Worm (Caenorhabditis elegans) whole organism, young adult: ENCODE measurements around the gene ZK673.2.

ENCODE experiments used
- F49E8.2 ChIP-seq: sonication (generic microtip); optimal IDR thresholded peaks from 3 replicates; lab custom pipeline; 2017; ENCODE audit warnings: missing genetic modification characterization, mild to moderate bottlenecking, missing compliant biosample characterization, antibody characterized with exemption, moderate library complexity; ENCODE audit not compliant: insufficient read depth
- F55B11.4 ChIP-seq: sonication (generic microtip); optimal IDR thresholded peaks from 2 replicates; lab custom pipeline; 2016; ENCODE audit warnings: missing compliant biosample characterization, missing genetic modification characterization, borderline replicate concordance; ENCODE audit not compliant: insufficient read depth
- Y95B8A.8 ChIP-seq: fragments of 200-800 bp; sonication (Bioruptor generic); IDR thresholded peaks from 2 replicates; pipeline ENCODE4 v1.3.6; 2022; ENCODE audit warnings: missing genetic modification reagents, missing genetic modification characterization, missing compliant biosample characterization
- ZK185.1 ChIP-seq: sonication (generic microtip); optimal IDR thresholded peaks from 2 replicates; lab custom pipeline; 2016; ENCODE audit warnings: mild to moderate bottlenecking, missing genetic modification characterization, missing compliant biosample characterization; ENCODE audit not compliant: poor library complexity, severe bottlenecking
- akir-1 ChIP-seq: fragments of 200-800 bp; sonication (Bioruptor generic); optimal IDR thresholded peaks from 2 replicates; lab custom pipeline; 2018; ENCODE audit warnings: mild to moderate bottlenecking, missing genetic modification characterization, moderate library complexity, missing compliant biosample characterization
- aptf-2 ChIP-seq: fragments of 200-800 bp; sonication (Bioruptor generic); conservative IDR thresholded peaks from 2 replicates; pipeline ENCODE4 v1.3.6; 2022; ENCODE audit warnings: missing genetic modification reagents, missing genetic modification characterization, missing compliant biosample characterization
- ceh-100 ChIP-seq: fragments of 200-800 bp; sonication (Bioruptor generic); IDR thresholded peaks from 2 replicates; pipeline ENCODE4 v1.3.6; 2022; ENCODE audit warnings: missing genetic modification reagents, missing genetic modification characterization, missing compliant biosample characterization
- dpl-1 ChIP-seq: fragments of 150-350 bp; optimal IDR thresholded peaks from 2 replicates; lab custom pipeline; 2014; ENCODE audit warnings: missing biosample characterization, missing genetic modification reagents, missing genetic modification characterization
- hlh-12 ChIP-seq: sonication (generic microtip); optimal IDR thresholded peaks from 2 replicates; lab custom pipeline; 2016; ENCODE audit warnings: missing genetic modification characterization, missing compliant biosample characterization
- lsy-27 ChIP-seq: sonication (generic microtip); optimal IDR thresholded peaks from 2 replicates; lab custom pipeline; 2017; ENCODE audit warnings: missing genetic modification characterization, mild to moderate bottlenecking, missing compliant biosample characterization, antibody characterized with exemption, missing genotype, borderline replicate concordance; ENCODE audit not compliant: insufficient read depth
- madf-10 ChIP-seq: sonication (generic microtip); optimal IDR thresholded peaks from 2 replicates; lab custom pipeline; 2016; ENCODE audit warnings: mild to moderate bottlenecking, missing genetic modification characterization, missing compliant biosample characterization
- nfya-1 ChIP-seq: sonication (generic microtip); optimal IDR thresholded peaks from 2 replicates; lab custom pipeline; 2017; ENCODE audit warnings: antibody characterized with exemption, missing compliant biosample characterization, missing genetic modification characterization, borderline replicate concordance; ENCODE audit not compliant: insufficient read depth
- pbrm-1 ChIP-seq: fragments of 200-800 bp; sonication (Bioruptor generic); IDR thresholded peaks from 2 replicates; pipeline ENCODE4 v1.3.6; 2022; ENCODE audit warnings: missing genetic modification reagents, missing genetic modification characterization, missing compliant biosample characterization
- sdz-38 ChIP-seq: sonication (generic microtip); optimal IDR thresholded peaks from 2 replicates; lab custom pipeline; 2016; ENCODE audit warnings: missing genotype, missing genetic modification characterization, missing compliant biosample characterization
- tlf-1 ChIP-seq: fragments of 200-800 bp; sonication (Bioruptor generic); optimal IDR thresholded peaks from 2 replicates; lab custom pipeline; 2018; ENCODE audit warnings: mild to moderate bottlenecking, missing genetic modification characterization, missing compliant biosample characterization
- ztf-18 ChIP-seq: sonication (generic microtip); optimal IDR thresholded peaks from 2 replicates; lab custom pipeline; 2016; ENCODE audit warnings: missing genotype, mild to moderate bottlenecking, missing genetic modification characterization, missing compliant biosample characterization

ZK673.2 gene

ce11 chrII:10495912-10496311, 47.8 kb downstream of the ZK673.2 start, which contains the start of gene ZK666.12:
Gene ZK666.12 (plus strand): TSS chrII:10496212.
- TF ChIP-seq ZK185.1 (no peak), aptf-2 (no peak), sdz-38 (no peak), hlh-12 (tag; lab: Kevin White, UChicago) (no peak), ceh-100 (GFP tag; lab: Robert Waterston, UW) (no peak), akir-1 (GFP tag; lab: Kevin White, UChicago) (no peak), pbrm-1 (GFP tag; lab: Robert Waterston, UW) (no peak), lsy-27 (tag; lab: Kevin White, UChicago) (no peak), F55B11.4 (tag; lab: Kevin White, UChicago) (no peak), dpl-1 (GFP tag; lab: Kevin White, UChicago) (no peak), Y95B8A.8 (no peak), F49E8.2 (no peak), ztf-18 (tag; lab: Kevin White, UChicago) (no peak), nfya-1 (tag; lab: Kevin White, UChicago) (no peak), madf-10 (tag; lab: Kevin White, UChicago) (no peak), tlf-1 (GFP tag; lab: Kevin White, UChicago) (no peak)
